Worm (Caenorhabditis elegans): ENCODE data around the gene Y17G9B.11.

The Y17G9B.11 gene

DNA sequence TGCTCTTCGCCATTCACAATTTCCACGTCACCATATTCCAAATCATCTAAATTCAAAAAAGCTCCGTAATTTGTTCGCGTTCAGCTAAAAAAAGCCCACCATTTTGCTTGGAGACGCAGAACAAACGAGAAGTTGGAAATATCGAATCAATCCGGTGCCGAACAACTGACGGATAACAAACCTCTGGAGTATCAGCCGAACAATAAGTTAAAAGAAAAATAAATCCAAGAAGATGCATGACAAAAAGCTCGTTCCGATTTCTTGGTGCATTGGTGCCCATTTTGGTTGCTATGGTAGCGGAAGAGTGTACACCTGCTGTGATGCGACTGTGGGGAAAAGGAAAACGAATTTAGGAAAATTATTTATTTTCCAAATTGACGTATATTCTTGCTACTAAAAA is 8.9 kb upstream of the Y17G9B.11 start, which contains the start of gene tctn-1 (continued):
- TF ChIP-seq attf-5 (GFP tag; optimal IDR thresholded peaks at IDR 0.05) (peak; percentile 17), let-526 (GFP tag; IDR thresholded peaks at IDR 0.05) (no peak), egl-44 (GFP tag; IDR thresholded peaks at IDR 0.05) (no peak), Y56A3A.18 (GFP tag; IDR thresholded peaks at IDR 0.05) (0 out of 2 replicates have a peak, but pooled peaks have one; percentile 38), unc-62 (GFP tag; optimal IDR thresholded peaks at IDR 0.05) (no peak), F33H1.4 (GFP tag; IDR thresholded peaks at IDR 0.05) (no peak), rec-8 (tag; optimal IDR thresholded peaks at IDR 0.05) (no peak), Y53F4B.3 (GFP tag; IDR thresholded peaks at IDR 0.05) (no peak), ztf-18 (tag; optimal IDR thresholded peaks at IDR 0.05) (no peak), ccch-3 (GFP tag; optimal IDR thresholded peaks at IDR 0.05) (no peak), cebp-2 (GFP tag; IDR thresholded peaks at IDR 0.05) (no peak), B0336.3 (GFP tag; IDR thresholded peaks at IDR 0.05) (no peak), F22D6.2 (tag; optimal IDR thresholded peaks at IDR 0.05) (no peak), F23B12.7 (tag; optimal IDR thresholded peaks at IDR 0.05; ENCODE audit: insufficient read depth) (no peak), akir-1 (GFP tag; optimal IDR thresholded peaks at IDR 0.05) (no peak), hrde-1 (tag; optimal IDR thresholded peaks at IDR 0.05; ENCODE audit: borderline replicate concordance) (peak; percentile 51), pbrm-1 (GFP tag; IDR thresholded peaks at IDR 0.05) (no peak), nfya-2 (GFP tag; IDR thresholded peaks at IDR 0.05) (no peak), nhr-179 (tag; optimal IDR thresholded peaks at IDR 0.05) (no peak), Y95B8A.8 (GFP tag; IDR thresholded peaks at IDR 0.05) (0 out of 2 replicates have a peak, but pooled peaks have one; percentile 52), ama-1 (optimal IDR thresholded peaks at IDR 0.05) (peak; percentile 25), ama-1 (GFP tag; optimal IDR thresholded peaks at IDR 0.05) (peak in 1 of 2 experiments; percentile 51), Y53G8AR.9 (GFP tag; conservative IDR thresholded peaks at IDR 0.05) (no peak), lag-1 (GFP tag; IDR thresholded peaks at IDR 0.05) (no peak), Y79H2A.3 (GFP tag; conservative IDR thresholded peaks at IDR 0.05) (no peak), nhr-27 (tag; optimal IDR thresholded peaks at IDR 0.05) (no peak)

- TF ChIP-seq ZK185.1 (tag; optimal IDR thresholded peaks at IDR 0.05; ENCODE audit: poor library complexity, severe bottlenecking) (peak; percentile 49), F37B4.10 (GFP tag; IDR thresholded peaks at IDR 0.05) (no peak), F55B11.4 (tag; optimal IDR thresholded peaks at IDR 0.05; ENCODE audit: borderline replicate concordance, insufficient read depth) (no peak), nhr-80 (tag; optimal IDR thresholded peaks at IDR 0.05) (peak; percentile 91), dox-1 (GFP tag; IDR thresholded peaks at IDR 0.05) (peak; percentile 74), nhr-90 (tag; optimal IDR thresholded peaks at IDR 0.05) (no peak), fkh-3 (tag; optimal IDR thresholded peaks at IDR 0.05) (no peak), cebp-1 (GFP tag; IDR thresholded peaks at IDR 0.05) (0 out of 2 replicates have a peak, but pooled peaks have one; percentile 35), cebp-1 (tag; optimal IDR thresholded peaks at IDR 0.05) (peak; percentile 82), snpc-1.1 (tag; optimal IDR thresholded peaks at IDR 0.05; ENCODE audit: insufficient read depth) (peak; percentile 62), ceh-40 (GFP tag; IDR thresholded peaks at IDR 0.05) (peak; percentile 49; the same call in 1 of the 2 replicates), him-1 (tag; optimal IDR thresholded peaks at IDR 0.05) (no peak), atf-7 (tag; optimal IDR thresholded peaks at IDR 0.05) (peak; percentile 67), egl-44 (GFP tag; IDR thresholded peaks at IDR 0.05) (0 out of 2 replicates have a peak, but pooled peaks have one; percentile 39), F23B12.7 (tag; optimal IDR thresholded peaks at IDR 0.05; ENCODE audit: insufficient read depth) (peak; percentile 71), F57C9.4 (tag; optimal IDR thresholded peaks at IDR 0.05) (no peak), nfyb-1 (GFP tag; IDR thresholded peaks at IDR 0.05) (0 out of 2 replicates have a peak, but pooled peaks have one; percentile 15), ekl-4 (GFP tag; IDR thresholded peaks at IDR 0.05) (peak; percentile 79; the same call in 1 of the 2 replicates), ama-1 (optimal IDR thresholded peaks at IDR 0.05) (no peak), ama-1 (GFP tag; optimal IDR thresholded peaks at IDR 0.05) (peak; percentile 34 to 66), mxl-1 (tag; optimal IDR thresholded peaks at IDR 0.05) (no peak), D2030.7 (GFP tag; IDR thresholded peaks at IDR 0.05) (no peak), lsl-1 (GFP tag; optimal IDR thresholded peaks at IDR 0.05) (peak; percentile 54), Y95B8A.8 (GFP tag; IDR thresholded peaks at IDR 0.05) (peak; percentile 78), Y79H2A.3 (GFP tag; conservative IDR thresholded peaks at IDR 0.05) (no peak), Y67H2A.10 (GFP tag; conservative IDR thresholded peaks at IDR 0.05) (no peak)
These were observed 7.8 kb upstream of the Y17G9B.11 start, which contains the start of gene cyc-2.1 for ce11 chrIV:4748408-4749105. cyc-2.1 (minus strand) TSS chrIV:4749012.
